Fruit fly (Drosophila melanogaster): ENCODE measurements around the gene CadN2.

The CadN2 gene

dm6 chr2L:17784641-17785040 lies 90.4 kb downstream of the CadN2 start (continued):
- TF ChIP-seq gro (GFP tag; optimal IDR thresholded peaks at IDR 0.05): peak; percentile 27
- TF ChIP-seq CG7556 (GFP tag; optimal IDR thresholded peaks at IDR 0.05): no peak
- no peak for TF ChIP-seq Atf3 (GFP tag; optimal IDR thresholded peaks at IDR 0.05)
- TF ChIP-seq HLH4C (GFP tag; IDR thresholded peaks at IDR 0.05; ENCODE audit: partially characterized antibody): no peak
- TF ChIP-seq gce (GFP tag; IDR thresholded peaks at IDR 0.05): no peak
- peak; percentile 4 for TF ChIP-seq mam (GFP tag; optimal IDR thresholded peaks at IDR 0.05)
- no peak for TF ChIP-seq crc (GFP tag; optimal IDR thresholded peaks at IDR 0.05)
- no peak for TF ChIP-seq Atf6 (GFP tag; IDR thresholded peaks at IDR 0.05)
- TF ChIP-seq Blimp-1 (GFP tag; optimal IDR thresholded peaks at IDR 0.05): no peak
- TF ChIP-seq HLHmδ (GFP tag; optimal IDR thresholded peaks at IDR 0.05): no peak
- TF ChIP-seq sisA (GFP tag; IDR thresholded peaks at IDR 0.05): no peak
- no peak for TF ChIP-seq peb (GFP tag; IDR thresholded peaks at IDR 0.05)
- no peak for TF ChIP-seq CG10462 (GFP tag; optimal IDR thresholded peaks at IDR 0.05)
- TF ChIP-seq CG7786 (GFP tag; optimal IDR thresholded peaks at IDR 0.05): no peak
- no peak for TF ChIP-seq CG14965 (GFP tag; optimal IDR thresholded peaks at IDR 0.05; ENCODE audit: borderline replicate concordance)
- TF ChIP-seq Hr39 (optimal IDR thresholded peaks at IDR 0.05): no peak
- no peak for TF ChIP-seq zfh2 (GFP tag; optimal IDR thresholded peaks at IDR 0.05)
- no peak for TF ChIP-seq MESR4 (GFP tag; optimal IDR thresholded peaks at IDR 0.05)
- no peak for TF ChIP-seq B-H2 (GFP tag; optimal IDR thresholded peaks at IDR 0.05)
- no peak for TF ChIP-seq crol (GFP tag; IDR thresholded peaks at IDR 0.05)
- TF ChIP-seq CG2120 (GFP tag; optimal IDR thresholded peaks at IDR 0.05): no peak
- TF ChIP-seq org-1 (GFP tag; optimal IDR thresholded peaks at IDR 0.05): no peak
- no peak for TF ChIP-seq fd102C (GFP tag; optimal IDR thresholded peaks at IDR 0.05)
- TF ChIP-seq Dek (tag; optimal IDR thresholded peaks at IDR 0.05): no peak
- no peak for TF ChIP-seq CG43689 (GFP tag; IDR thresholded peaks at IDR 0.05)
- TF ChIP-seq row (GFP tag; IDR thresholded peaks at IDR 0.05): no peak
- no peak for TF ChIP-seq CG6765 (GFP tag; optimal IDR thresholded peaks at IDR 0.05)
- no peak for TF ChIP-seq gsb-n (tag; optimal IDR thresholded peaks at IDR 0.05)
- TF ChIP-seq CG6683 (GFP tag; optimal IDR thresholded peaks at IDR 0.05): no peak
- TF ChIP-seq Opbp (GFP tag; IDR thresholded peaks at IDR 0.05; ENCODE audit: partially characterized antibody): peak; percentile 55; the same call in 1 of the 3 replicates
- TF ChIP-seq ranshi (GFP tag; IDR thresholded peaks at IDR 0.05): no peak
- TF ChIP-seq Hr3 (GFP tag; optimal IDR thresholded peaks at IDR 0.05): peak; percentile 14
- TF ChIP-seq Lim3 (GFP tag; IDR thresholded peaks at IDR 0.05): no peak
- TF ChIP-seq CG12219 (GFP tag; optimal IDR thresholded peaks at IDR 0.05): no peak
- TF ChIP-seq Sry-β (GFP tag; optimal IDR thresholded peaks at IDR 0.05): no peak
- no peak for TF ChIP-seq exex (tag; optimal IDR thresholded peaks at IDR 0.05)
- no peak for TF ChIP-seq CG11696 (GFP tag; IDR thresholded peaks at IDR 0.05)
- TF ChIP-seq lmd (GFP tag; IDR thresholded peaks at IDR 0.05): peak; percentile 42
- TF ChIP-seq CG4854 (GFP tag; optimal IDR thresholded peaks at IDR 0.05): peak; percentile 10
- no peak for TF ChIP-seq esg (GFP tag; conservative IDR thresholded peaks at IDR 0.05)
- no peak for TF ChIP-seq CG13424 (tag; optimal IDR thresholded peaks at IDR 0.05)
- TF ChIP-seq CG5953 (GFP tag; IDR thresholded peaks at IDR 0.05): no peak
- no peak for TF ChIP-seq cas (GFP tag; IDR thresholded peaks at IDR 0.05)
- TF ChIP-seq ara (GFP tag; IDR thresholded peaks at IDR 0.05): no peak
- TF ChIP-seq CG1024 (GFP tag; IDR thresholded peaks at IDR 0.05): no peak
- no peak for TF ChIP-seq dm (GFP tag; optimal IDR thresholded peaks at IDR 0.05)
- TF ChIP-seq CG18619 (GFP tag; optimal IDR thresholded peaks at IDR 0.05): no peak
- TF ChIP-seq CG10979 (tag; optimal IDR thresholded peaks at IDR 0.05): no peak
- TF ChIP-seq CG2116 (GFP tag; optimal IDR thresholded peaks at IDR 0.05): peak; percentile 20
- TF ChIP-seq corto (GFP tag; optimal IDR thresholded peaks at IDR 0.05): no peak
- TF ChIP-seq gcm2 (GFP tag; optimal IDR thresholded peaks at IDR 0.05): no peak
- TF ChIP-seq CG12299 (tag; optimal IDR thresholded peaks at IDR 0.05): no peak
- no peak for TF ChIP-seq D19A (tag; optimal IDR thresholded peaks at IDR 0.05)

Data from whole organism, embryonic.